Fruit fly (Drosophila melanogaster) whole organism, prepupa: ENCODE data around the gene IntS9.

ENCODE experiments used
- Blimp-1 ChIP-seq: fragments of 200-800 bp; sonication (Bioruptor generic); optimal IDR thresholded peaks from 3 replicates; lab custom pipeline; 2017; ENCODE audit warnings: missing biosample characterization, missing genetic modification characterization, mild to moderate bottlenecking, moderate library complexity, missing genetic modification reagents
- CG10631 ChIP-seq: fragments of 200-800 bp; sonication (Bioruptor generic); optimal IDR thresholded peaks from 2 replicates; lab custom pipeline; 2016; ENCODE audit warnings: missing biosample characterization, missing genetic modification characterization
- CG10669 ChIP-seq: fragments of 200-800 bp; sonication (Bioruptor generic); optimal IDR thresholded peaks from 3 replicates; lab custom pipeline; 2018; ENCODE audit warnings: missing biosample characterization, mild to moderate bottlenecking, missing genetic modification characterization, moderate library complexity
- CG11294 ChIP-seq: fragments of 200-800 bp; sonication (Bioruptor generic); IDR thresholded peaks from 2 replicates; pipeline ENCODE4 v1.3.6; 2022; ENCODE audit warnings: missing biosample characterization, missing genetic modification characterization
- CG11762 ChIP-seq: fragments of 200-800 bp; sonication (Bioruptor generic); optimal IDR thresholded peaks from 3 replicates; lab custom pipeline; 2016; ENCODE audit warnings: missing biosample characterization, missing genetic modification characterization; ENCODE audit not compliant: insufficient read depth
- CG11902 ChIP-seq: fragments of 200-800 bp; sonication (Bioruptor generic); optimal IDR thresholded peaks from 3 replicates; lab custom pipeline; 2016; ENCODE audit warnings: missing biosample characterization, missing genetic modification characterization
- CG1621 ChIP-seq: fragments of 200-800 bp; sonication (Bioruptor generic); optimal IDR thresholded peaks from 3 replicates; lab custom pipeline; 2018; ENCODE audit warnings: missing biosample characterization, mild to moderate bottlenecking, missing genetic modification characterization
- CG16779 ChIP-seq: fragments of 200-800 bp; sonication (Bioruptor generic); optimal IDR thresholded peaks from 3 replicates; lab custom pipeline; 2017; ENCODE audit warnings: missing biosample characterization, mild to moderate bottlenecking, missing genetic modification characterization
- CG3032 ChIP-seq: fragments of 200-800 bp; optimal IDR thresholded peaks from 2 replicates; lab custom pipeline; 2019; ENCODE audit warnings: missing biosample characterization, mild to moderate bottlenecking, missing genetic modification characterization, moderate library complexity
- CG31627 ChIP-seq: fragments of 200-800 bp; sonication (Bioruptor generic); optimal IDR thresholded peaks from 3 replicates; lab custom pipeline; 2016; ENCODE audit warnings: missing biosample characterization, missing genetic modification characterization
- CG32006 ChIP-seq: fragments of 200-800 bp; sonication (Bioruptor generic); optimal IDR thresholded peaks from 3 replicates; lab custom pipeline; 2017; ENCODE audit warnings: missing biosample characterization, mild to moderate bottlenecking, missing genetic modification characterization
- CG34406 ChIP-seq: fragments of 200-800 bp; sonication (Bioruptor generic); optimal IDR thresholded peaks from 3 replicates; lab custom pipeline; 2016; ENCODE audit warnings: missing biosample characterization, missing genetic modification characterization
- CG3919 ChIP-seq: fragments of 200-800 bp; sonication (Bioruptor generic); optimal IDR thresholded peaks from 3 replicates; lab custom pipeline; 2016; ENCODE audit warnings: missing biosample characterization, missing genetic modification characterization
- CG4318 ChIP-seq: fragments of 200-800 bp; sonication (Bioruptor generic); optimal IDR thresholded peaks from 3 replicates; lab custom pipeline; 2017; ENCODE audit warnings: missing biosample characterization, mild to moderate bottlenecking, missing genetic modification characterization
- CG6163 ChIP-seq: fragments of 200-800 bp; sonication (Bioruptor generic); IDR thresholded peaks from 3 replicates; pipeline ENCODE4 v1.3.6; 2022; ENCODE audit warnings: missing biosample characterization, missing genetic modification characterization
- CG6808 ChIP-seq: fragments of 200-800 bp; sonication (Bioruptor generic); optimal IDR thresholded peaks from 3 replicates; lab custom pipeline; 2017; ENCODE audit warnings: missing biosample characterization, missing genetic modification characterization, mild to moderate bottlenecking, moderate library complexity, missing genetic modification reagents
- CG6854 ChIP-seq: fragments of 200-800 bp; sonication (Bioruptor generic); optimal IDR thresholded peaks from 2 replicates; lab custom pipeline; 2017; ENCODE audit warnings: missing biosample characterization, mild to moderate bottlenecking, missing genetic modification characterization
- CG8119 ChIP-seq: fragments of 200-800 bp; sonication (Bioruptor generic); IDR thresholded peaks from 3 replicates; pipeline ENCODE4 v1.3.6; 2022; ENCODE audit warnings: missing biosample characterization, missing genetic modification characterization
- CG8319 ChIP-seq: fragments of 200-800 bp; sonication (Bioruptor generic); optimal IDR thresholded peaks from 3 replicates; lab custom pipeline; 2016; ENCODE audit warnings: missing biosample characterization, missing genetic modification characterization
- CG8632 ChIP-seq: fragments of 200-800 bp; sonication (Bioruptor generic); optimal IDR thresholded peaks from 3 replicates; lab custom pipeline; 2016; ENCODE audit warnings: missing biosample characterization, missing genetic modification characterization
- CG9139 ChIP-seq: fragments of 200-800 bp; sonication (Bioruptor generic); optimal IDR thresholded peaks from 3 replicates; lab custom pipeline; 2017; ENCODE audit warnings: missing biosample characterization, mild to moderate bottlenecking, missing genetic modification characterization
- Eip93F ChIP-seq: fragments of 200-800 bp; sonication (Bioruptor generic); optimal IDR thresholded peaks from 2 replicates; lab custom pipeline; 2016; ENCODE audit warnings: missing biosample characterization, mild to moderate bottlenecking, missing genetic modification characterization
- Ets21C ChIP-seq: fragments of 200-800 bp; sonication (Bioruptor generic); optimal IDR thresholded peaks from 3 replicates; lab custom pipeline; 2016; ENCODE audit warnings: missing biosample characterization, missing genetic modification characterization
- Ets96B ChIP-seq: fragments of 200-800 bp; optimal IDR thresholded peaks from 2 replicates; lab custom pipeline; 2019; ENCODE audit warnings: missing biosample characterization, mild to moderate bottlenecking, missing genetic modification characterization, moderate library complexity
- Gug ChIP-seq: fragments of 200-800 bp; sonication (Bioruptor generic); IDR thresholded peaks from 2 replicates; pipeline ENCODE4 v1.3.6; 2022; ENCODE audit warnings: missing biosample characterization, missing genetic modification characterization
- Hr38 ChIP-seq: sonication (Bioruptor generic); optimal IDR thresholded peaks from 2 replicates; lab custom pipeline; 2016; ENCODE audit warnings: missing biosample characterization, missing genetic modification characterization
- Hr39 ChIP-seq: fragments of 200-800 bp; sonication (Bioruptor generic); optimal IDR thresholded peaks from 2 replicates; lab custom pipeline; 2016; ENCODE audit warnings: missing biosample characterization, missing genetic modification characterization
- Hr4 ChIP-seq: fragments of 200-800 bp; sonication (Bioruptor generic); optimal IDR thresholded peaks from 3 replicates; lab custom pipeline; 2016; ENCODE audit warnings: missing biosample characterization, missing genetic modification characterization
- Lpt ChIP-seq: fragments of 200-800 bp; sonication (Bioruptor generic); optimal IDR thresholded peaks from 3 replicates; lab custom pipeline; 2016; ENCODE audit warnings: missing biosample characterization, missing genetic modification characterization
- OdsH ChIP-seq: fragments of 200-800 bp; sonication (Bioruptor generic); optimal IDR thresholded peaks from 3 replicates; lab custom pipeline; 2016; ENCODE audit warnings: missing biosample characterization, missing genetic modification characterization
- Sox102F ChIP-seq: fragments of 200-800 bp; sonication (Bioruptor generic); optimal IDR thresholded peaks from 2 replicates; lab custom pipeline; 2016; ENCODE audit warnings: missing biosample characterization, mild to moderate bottlenecking, missing genetic modification characterization
- Sox14 ChIP-seq: fragments of 200-800 bp; sonication (Bioruptor generic); optimal IDR thresholded peaks from 3 replicates; lab custom pipeline; 2016; ENCODE audit warnings: missing biosample characterization, missing genetic modification characterization
- Sox15 ChIP-seq: fragments of 200-800 bp; sonication (Bioruptor generic); optimal IDR thresholded peaks from 3 replicates; lab custom pipeline; 2016; ENCODE audit warnings: missing biosample characterization, missing genetic modification characterization
- achi ChIP-seq: fragments of 200-800 bp; sonication (Bioruptor generic); optimal IDR thresholded peaks from 3 replicates; lab custom pipeline; 2016; ENCODE audit warnings: missing biosample characterization, missing genetic modification characterization
- acj6 ChIP-seq: fragments of 200-800 bp; sonication (Bioruptor generic); optimal IDR thresholded peaks from 3 replicates; lab custom pipeline; 2016; ENCODE audit warnings: missing biosample characterization, missing genetic modification characterization
- cyc ChIP-seq: fragments of 200-800 bp; sonication (Bioruptor generic); optimal IDR thresholded peaks from 3 replicates; lab custom pipeline; 2016; ENCODE audit warnings: missing biosample characterization, missing genetic modification characterization
- dac ChIP-seq: fragments of 200-800 bp; sonication (Bioruptor generic); optimal IDR thresholded peaks from 2 replicates; lab custom pipeline; 2017; ENCODE audit warnings: missing biosample characterization, mild to moderate bottlenecking, missing genetic modification characterization
- dsx ChIP-seq: fragments of 200-800 bp; optimal IDR thresholded peaks from 3 replicates; lab custom pipeline; 2019; ENCODE audit warnings: missing biosample characterization, mild to moderate bottlenecking, missing genetic modification characterization, moderate library complexity; ENCODE audit not compliant: poor library complexity, severe bottlenecking
- eg ChIP-seq: fragments of 200-800 bp; sonication (Bioruptor generic); IDR thresholded peaks from 3 replicates; pipeline ENCODE4 v1.3.6; 2022; ENCODE audit warnings: missing biosample characterization, missing genetic modification characterization
- esn ChIP-seq: fragments of 200-800 bp; sonication (Bioruptor generic); optimal IDR thresholded peaks from 2 replicates; lab custom pipeline; 2016; ENCODE audit warnings: missing biosample characterization, mild to moderate bottlenecking, missing genetic modification characterization, moderate library complexity
- fd59A ChIP-seq: fragments of 200-800 bp; sonication (Bioruptor generic); optimal IDR thresholded peaks from 2 replicates; lab custom pipeline; 2017; ENCODE audit warnings: missing biosample characterization, mild to moderate bottlenecking, missing genetic modification characterization, missing genetic modification reagents
- fd85E ChIP-seq: fragments of 200-800 bp; sonication (Bioruptor generic); optimal IDR thresholded peaks from 3 replicates; lab custom pipeline; 2016; ENCODE audit warnings: missing biosample characterization, missing genetic modification characterization
- fkh ChIP-seq: fragments of 200-800 bp; sonication (Bioruptor generic); optimal IDR thresholded peaks from 3 replicates; lab custom pipeline; 2017; ENCODE audit warnings: missing biosample characterization, mild to moderate bottlenecking, missing genetic modification characterization, moderate library complexity
- lz ChIP-seq: fragments of 200-800 bp; sonication (Bioruptor generic); optimal IDR thresholded peaks from 3 replicates; lab custom pipeline; 2016; ENCODE audit warnings: missing biosample characterization, missing genetic modification characterization
- net ChIP-seq: fragments of 200-800 bp; sonication (Bioruptor generic); optimal IDR thresholded peaks from 3 replicates; lab custom pipeline; 2016; ENCODE audit warnings: missing biosample characterization, missing genetic modification characterization
- pdm3 ChIP-seq: fragments of 200-800 bp; sonication (Bioruptor generic); optimal IDR thresholded peaks from 3 replicates; lab custom pipeline; 2016; ENCODE audit warnings: missing biosample characterization, missing genetic modification characterization
- salr ChIP-seq, 2 experiments: fragments of 200-800 bp; sonication (Bioruptor generic); optimal IDR thresholded peaks; 3 replicates each; lab custom pipeline; 2016 to 2018; ENCODE audit warnings: missing biosample characterization in 2 of 2, missing genetic modification characterization in 2 of 2, mild to moderate bottlenecking in 1 of 2
- spab ChIP-seq: fragments of 200-800 bp; sonication (Bioruptor generic); optimal IDR thresholded peaks from 2 replicates; lab custom pipeline; 2017; ENCODE audit warnings: missing biosample characterization, mild to moderate bottlenecking, missing genetic modification characterization, missing genetic modification reagents
- svp ChIP-seq: fragments of 200-800 bp; sonication (Bioruptor generic); peaks from one replicate; lab custom pipeline; 2016; ENCODE audit warnings: missing biosample characterization, missing genetic modification characterization
- topi ChIP-seq: fragments of 200-800 bp; sonication (Bioruptor generic); optimal IDR thresholded peaks from 3 replicates; lab custom pipeline; 2016; ENCODE audit warnings: missing biosample characterization, missing genetic modification characterization
- vri ChIP-seq: fragments of 200-800 bp; sonication (Bioruptor generic); optimal IDR thresholded peaks from 3 replicates; lab custom pipeline; 2016; ENCODE audit warnings: missing biosample characterization, mild to moderate bottlenecking, missing genetic modification characterization

Gene IntS9

dm6 chr3L:16060806-16061600, 44.4 kb downstream of the IntS9 start:
- TF ChIP-seq spab (no peak), CG32006 (GFP tag; lab: Kevin White, UChicago) (no peak), CG34406 (GFP tag; lab: Kevin White, UChicago) (no peak), Hr4 (GFP tag; lab: Kevin White, UChicago) (peak; percentile 62), topi (GFP tag; lab: Kevin White, UChicago) (no peak), CG8119 (GFP tag; lab: Robert Waterston, UW) (peak; percentile 40; the same call in 2 of the 3 replicates), Hr39 (GFP tag; lab: Kevin White, UChicago) (no peak), CG11294 (GFP tag; lab: Robert Waterston, UW) (no peak), Sox15 (GFP tag; lab: Kevin White, UChicago) (no peak), acj6 (GFP tag; lab: Kevin White, UChicago) (peak; percentile 58), cyc (GFP tag; lab: Kevin White, UChicago) (no peak), Sox14 (GFP tag; lab: Kevin White, UChicago) (no peak), fd59A (GFP tag; lab: Kevin White, UChicago) (peak; percentile 23), dac (GFP tag; lab: Kevin White, UChicago) (no peak), svp (GFP tag; lab: Kevin White, UChicago) (peak; percentile 77), CG9139 (GFP tag; lab: Kevin White, UChicago) (no peak), eg (GFP tag; lab: Robert Waterston, UW) (peak; percentile 10; the same call in 2 of the 3 replicates), salr (GFP tag; optimal IDR thresholded peaks at IDR 0.05; lab: Kevin White, UChicago) (peak in 1 of 2 experiments; percentile 49), net (GFP tag; lab: Kevin White, UChicago) (peak; percentile 24), pdm3 (GFP tag; lab: Kevin White, UChicago) (no peak), CG3032 (no peak), CG11902 (GFP tag; lab: Kevin White, UChicago) (no peak), fkh (GFP tag; lab: Kevin White, UChicago) (no peak), CG8632 (GFP tag; lab: Kevin White, UChicago) (peak; percentile 16), Gug (GFP tag; lab: Robert Waterston, UW) (no peak), CG3919 (GFP tag; lab: Kevin White, UChicago) (no peak), CG4318 (GFP tag; lab: Kevin White, UChicago) (peak; percentile 56), dsx (peak; percentile 92), vri (GFP tag; lab: Kevin White, UChicago) (peak; percentile 7), CG31627 (no peak), Eip93F (GFP tag; lab: Kevin White, UChicago) (no peak), Hr38 (GFP tag; lab: Kevin White, UChicago) (no peak), Ets21C (GFP tag; lab: Kevin White, UChicago) (no peak), CG10669 (GFP tag; lab: Kevin White, UChicago) (no peak), CG10631 (GFP tag; lab: Kevin White, UChicago) (peak; percentile 53), esn (GFP tag; lab: Kevin White, UChicago) (peak; percentile 45), CG11762 (GFP tag; lab: Kevin White, UChicago) (no peak), Sox102F (no peak), CG6163 (GFP tag; lab: Robert Waterston, UW) (no peak), OdsH (GFP tag; lab: Kevin White, UChicago) (peak; percentile 38), CG6808 (GFP tag; lab: Kevin White, UChicago) (no peak), Blimp-1 (GFP tag; lab: Kevin White, UChicago) (no peak), achi (GFP tag; lab: Kevin White, UChicago) (no peak), lz (GFP tag; lab: Kevin White, UChicago) (peak; percentile 36), CG16779 (tag; lab: Kevin White, UChicago) (no peak), Lpt (GFP tag; lab: Kevin White, UChicago) (no peak), fd85E (no peak), CG6854 (no peak), Ets96B (tag; lab: Kevin White, UChicago) (no peak), CG8319 (no peak), CG1621 (no peak)
